Worm (Caenorhabditis elegans): Measurements from ENCODE around the gene pfd-2.

pfd-2 gene

ce11 chrII:4294801-4295200 lies 31.7 kb upstream of the pfd-2 start, which contains the start of gene rml-4:
Gene rml-4 (plus strand): TSS chrII:4295101.
- TF ChIP-seq pha-4 (tag; optimal IDR thresholded peaks at IDR 0.05) (no peak), efl-1 (GFP tag; optimal IDR thresholded peaks at IDR 0.05) (no peak), F55B11.4 (tag; optimal IDR thresholded peaks at IDR 0.05; ENCODE audit: borderline replicate concordance, insufficient read depth) (no peak), pbrm-1 (GFP tag; IDR thresholded peaks at IDR 0.05) (no peak), nfya-1 (tag; optimal IDR thresholded peaks at IDR 0.05; ENCODE audit: borderline replicate concordance, insufficient read depth) (no peak), fkh-3 (tag; optimal IDR thresholded peaks at IDR 0.05) (no peak), egrh-3 (GFP tag; IDR thresholded peaks at IDR 0.05) (no peak), cebp-1 (GFP tag; IDR thresholded peaks at IDR 0.05) (no peak), cebp-1 (tag; optimal IDR thresholded peaks at IDR 0.05) (no peak), attf-5 (GFP tag; optimal IDR thresholded peaks at IDR 0.05) (no peak), madf-8 (GFP tag; conservative IDR thresholded peaks at IDR 0.05) (no peak), nhr-179 (tag; optimal IDR thresholded peaks at IDR 0.05) (no peak), him-1 (tag; optimal IDR thresholded peaks at IDR 0.05) (no peak), T07F8.4 (tag; optimal IDR thresholded peaks at IDR 0.05) (no peak), C06A6.2 (GFP tag; conservative IDR thresholded peaks at IDR 0.05) (no peak), hsf-1 (GFP tag; IDR thresholded peaks at IDR 0.05) (no peak), hmg-1.2 (GFP tag; IDR thresholded peaks at IDR 0.05) (no peak)

- TF ChIP-seq Y95B8A.8 (GFP tag; IDR thresholded peaks at IDR 0.05) (0 out of 2 replicates have a peak, but pooled peaks have one; percentile 41), lin-54 (GFP tag; optimal IDR thresholded peaks at IDR 0.05) (no peak), ama-1 (optimal IDR thresholded peaks at IDR 0.05) (no peak), ama-1 (GFP tag; optimal IDR thresholded peaks at IDR 0.05) (no peak), nhr-80 (tag; optimal IDR thresholded peaks at IDR 0.05) (peak; percentile 35)
These were observed 29.3 kb upstream of the pfd-2 start for ce11 chrII:4297259-4297658.

- TF ChIP-seq B0035.1 (tag; optimal IDR thresholded peaks at IDR 0.05), result no peak
- no peak for TF ChIP-seq mxl-1 (tag; optimal IDR thresholded peaks at IDR 0.05)
- no peak for TF ChIP-seq attf-6 (GFP tag; IDR thresholded peaks at IDR 0.05)
- TF ChIP-seq mes-4 (tag; optimal IDR thresholded peaks at IDR 0.05), result no peak
- TF ChIP-seq lsy-27 (tag; optimal IDR thresholded peaks at IDR 0.05; ENCODE audit: borderline replicate concordance, insufficient read depth), result no peak
- no peak for TF ChIP-seq F37B4.10 (GFP tag; IDR thresholded peaks at IDR 0.05)
- peak; percentile 92 for TF ChIP-seq madf-6 (GFP tag; IDR thresholded peaks at IDR 0.05)
- no peak for TF ChIP-seq nhr-120 (GFP tag; IDR thresholded peaks at IDR 0.05)
- peak; percentile 72; the same call in 1 of the 2 replicates for TF ChIP-seq Y67H2A.10 (GFP tag; conservative IDR thresholded peaks at IDR 0.05)
- peak; percentile 70; the same call in 1 of the 2 replicates for TF ChIP-seq Y79H2A.3 (GFP tag; conservative IDR thresholded peaks at IDR 0.05)
- no peak; the same call in 1 of the 2 replicates for TF ChIP-seq ztf-28 (GFP tag; IDR thresholded peaks at IDR 0.05)
- TF ChIP-seq unc-62 (GFP tag; optimal IDR thresholded peaks at IDR 0.05), result no peak
- TF ChIP-seq F23B12.7 (tag; optimal IDR thresholded peaks at IDR 0.05; ENCODE audit: insufficient read depth), result peak; percentile 72
- TF ChIP-seq fkh-3 (tag; optimal IDR thresholded peaks at IDR 0.05), result no peak
- no peak for TF ChIP-seq rpc-1 (optimal IDR thresholded peaks at IDR 0.05)
- no peak for TF ChIP-seq rpc-1 (tag; optimal IDR thresholded peaks at IDR 0.05)
- peak; percentile 89 for TF ChIP-seq attf-5 (GFP tag; optimal IDR thresholded peaks at IDR 0.05)
- TF ChIP-seq nfya-2 (GFP tag; IDR thresholded peaks at IDR 0.05), result no peak
- no peak for TF ChIP-seq ztf-18 (tag; optimal IDR thresholded peaks at IDR 0.05)
- TF ChIP-seq hlh-26 (GFP tag; conservative IDR thresholded peaks at IDR 0.05), result no peak
- TF ChIP-seq repo-1 (tag; optimal IDR thresholded peaks at IDR 0.05), result peak; percentile 39
- peak; percentile 80 for TF ChIP-seq lin-54 (GFP tag; optimal IDR thresholded peaks at IDR 0.05)
- TF ChIP-seq lin-26 (GFP tag; IDR thresholded peaks at IDR 0.05), result 0 out of 2 replicates have a peak, but pooled peaks have one; percentile 30
- TF ChIP-seq hrde-1 (tag; optimal IDR thresholded peaks at IDR 0.05; ENCODE audit: borderline replicate concordance), result no peak
- peak; percentile 5 for TF ChIP-seq T07F8.4 (tag; optimal IDR thresholded peaks at IDR 0.05)
- TF ChIP-seq ceh-58 (GFP tag; IDR thresholded peaks at IDR 0.05), result no peak
- peak; percentile 91 for TF ChIP-seq mcd-1 (GFP tag; IDR thresholded peaks at IDR 0.05)
- peak; percentile 83 for TF ChIP-seq K12H6.12 (tag; optimal IDR thresholded peaks at IDR 0.05)
- TF ChIP-seq lin-40 (tag; optimal IDR thresholded peaks at IDR 0.05), result peak; percentile 93
These were observed 27.3 kb upstream of the pfd-2 start, which contains the start of gene sco-1 for ce11 chrII:4299227-4299703. Gene sco-1 (plus strand): TSS chrII:4299653.
